Worm (Caenorhabditis elegans) whole organism, L3 larva: ENCODE data around the gene F58E6.11.

Experiments
- ZK546.5 ChIP-seq: sonication (generic microtip); optimal IDR thresholded peaks from 2 replicates; lab custom pipeline; 2017; ENCODE audit warnings: missing biosample characterization, missing genetic modification characterization
- aly-2 ChIP-seq: fragments of 150-350 bp; optimal IDR thresholded peaks from 2 replicates; lab custom pipeline; 2014; ENCODE audit warnings: missing biosample characterization, missing genetic modification characterization
- ceh-16 ChIP-seq: sonication (generic microtip); optimal IDR thresholded peaks from 2 replicates; lab custom pipeline; 2017; ENCODE audit warnings: missing biosample characterization, missing genetic modification characterization
- ceh-28 ChIP-seq: fragments of 150-350 bp; optimal IDR thresholded peaks from 2 replicates; lab custom pipeline; 2014; ENCODE audit warnings: missing biosample characterization, missing genetic modification reagents, missing genetic modification characterization
- ceh-82 ChIP-seq: fragments of 150-350 bp; optimal IDR thresholded peaks from 2 replicates; lab custom pipeline; 2014; ENCODE audit warnings: missing biosample characterization, missing genetic modification characterization
- ceh-9 ChIP-seq: sonication (generic microtip); optimal IDR thresholded peaks from 2 replicates; lab custom pipeline; 2018; ENCODE audit warnings: missing biosample characterization, missing genetic modification characterization
- daf-12 ChIP-seq: fragments of 150-350 bp; optimal IDR thresholded peaks from 2 replicates; lab custom pipeline; 2014; ENCODE audit warnings: missing biosample characterization, missing genetic modification reagents, missing genetic modification characterization
- egl-27 ChIP-seq: sonication (generic microtip); optimal IDR thresholded peaks from 4 replicates; lab custom pipeline; 2017; ENCODE audit warnings: missing biosample characterization, missing genetic modification reagents, missing genetic modification characterization
- egl-5 ChIP-seq: fragments of 150-350 bp; optimal IDR thresholded peaks from 2 replicates; lab custom pipeline; 2017; ENCODE audit warnings: missing biosample characterization, missing genetic modification reagents, missing genetic modification characterization, inconsistent platforms
- elt-1 ChIP-seq: fragments of 150-350 bp; optimal IDR thresholded peaks from 2 replicates; lab custom pipeline; 2014; ENCODE audit warnings: missing biosample characterization, missing genetic modification characterization
- elt-2 ChIP-seq: sonication (generic microtip); optimal IDR thresholded peaks from 2 replicates; lab custom pipeline; 2016; ENCODE audit warnings: missing genetic modification reagents, mild to moderate bottlenecking, missing genetic modification characterization, missing compliant biosample characterization
- elt-3 ChIP-seq, 3 experiments: fragments of 150-350 bp in 1 of 3; sonication (generic microtip) in 2 of 3; optimal IDR thresholded peaks; 2 replicates in 2 of 3; 4 replicates in 1 of 3; lab custom pipeline; 2014 to 2017; ENCODE audit warnings: missing biosample characterization in 3 of 3, missing genetic modification characterization in 3 of 3
- eor-1 ChIP-seq, 2 experiments: fragments of 150-350 bp; optimal IDR thresholded peaks; 2 replicates each; lab custom pipeline; 2014 to 2018; ENCODE audit warnings: missing biosample characterization in 2 of 2, missing genetic modification characterization in 2 of 2
- fkh-10 ChIP-seq: sonication (generic microtip); optimal IDR thresholded peaks from 2 replicates; lab custom pipeline; 2017; ENCODE audit warnings: missing biosample characterization, missing genetic modification reagents, missing genetic modification characterization
- fos-1 ChIP-seq: fragments of 150-350 bp; optimal IDR thresholded peaks from 2 replicates; lab custom pipeline; 2014; ENCODE audit warnings: missing biosample characterization, missing genetic modification characterization
- hmg-11 ChIP-seq: sonication (generic microtip); optimal IDR thresholded peaks from 2 replicates; lab custom pipeline; 2016; ENCODE audit warnings: missing genetic modification characterization, missing compliant biosample characterization
- jun-1 ChIP-seq: fragments of 150-350 bp; optimal IDR thresholded peaks from 2 replicates; lab custom pipeline; 2014; ENCODE audit warnings: missing biosample characterization, missing genetic modification reagents, missing genetic modification characterization
- lsy-12 ChIP-seq: sonication (generic microtip); optimal IDR thresholded peaks from 2 replicates; lab custom pipeline; 2016; ENCODE audit warnings: mild to moderate bottlenecking, missing genetic modification characterization, missing compliant biosample characterization
- mml-1 ChIP-seq: fragments of 150-350 bp; sonication (generic microtip); optimal IDR thresholded peaks from 3 replicates; lab custom pipeline; 2014; ENCODE audit warnings: missing biosample characterization, missing genetic modification characterization
- nhr-12 ChIP-seq: fragments of 150-350 bp; optimal IDR thresholded peaks from 2 replicates; lab custom pipeline; 2014; ENCODE audit warnings: missing biosample characterization, missing genetic modification characterization
- nhr-23 ChIP-seq: fragments of 150-350 bp; optimal IDR thresholded peaks from 2 replicates; lab custom pipeline; 2014; ENCODE audit warnings: missing biosample characterization, missing genetic modification reagents, missing genetic modification characterization
- nhr-237 ChIP-seq: fragments of 150-350 bp; optimal IDR thresholded peaks from 2 replicates; lab custom pipeline; 2014; ENCODE audit warnings: missing biosample characterization, missing genetic modification characterization
- nhr-25 ChIP-seq: sonication (generic microtip); optimal IDR thresholded peaks from 2 replicates; lab custom pipeline; 2017; ENCODE audit warnings: missing biosample characterization, missing genetic modification characterization
- nhr-28 ChIP-seq: fragments of 150-350 bp; optimal IDR thresholded peaks from 2 replicates; lab custom pipeline; 2014; ENCODE audit warnings: missing biosample characterization, missing genetic modification characterization
- nhr-43 ChIP-seq: sonication (generic microtip); optimal IDR thresholded peaks from 2 replicates; lab custom pipeline; 2016; ENCODE audit warnings: mild to moderate bottlenecking, missing genetic modification characterization, missing compliant biosample characterization; ENCODE audit not compliant: poor library complexity, severe bottlenecking
- nhr-67 ChIP-seq: fragments of 150-350 bp; optimal IDR thresholded peaks from 2 replicates; lab custom pipeline; 2014; ENCODE audit warnings: missing biosample characterization, missing genetic modification characterization
- nhr-76 ChIP-seq: fragments of 150-350 bp; sonication (generic microtip); optimal IDR thresholded peaks from 5 replicates; lab custom pipeline; 2014; ENCODE audit warnings: missing biosample characterization, missing genetic modification characterization
- pha-4 ChIP-seq: fragments of 150-350 bp; optimal IDR thresholded peaks from 2 replicates; lab custom pipeline; 2014; ENCODE audit warnings: missing biosample characterization, missing genetic modification reagents, missing genetic modification characterization
- sea-2 ChIP-seq: fragments of 150-350 bp; sonication (generic microtip); optimal IDR thresholded peaks from 4 replicates; lab custom pipeline; 2014; ENCODE audit warnings: missing biosample characterization, missing genetic modification reagents, missing genetic modification characterization
- skn-1 ChIP-seq: fragments of 150-350 bp; optimal IDR thresholded peaks from 2 replicates; lab custom pipeline; 2014; ENCODE audit warnings: missing biosample characterization, missing genetic modification characterization
- snpc-4 ChIP-seq: fragments of 150-350 bp; optimal IDR thresholded peaks from 2 replicates; lab custom pipeline; 2014; ENCODE audit warnings: missing biosample characterization, missing genetic modification characterization
- tbx-2 ChIP-seq: sonication (generic microtip); optimal IDR thresholded peaks from 2 replicates; lab custom pipeline; 2016; ENCODE audit warnings: mild to moderate bottlenecking, missing genetic modification characterization, missing compliant biosample characterization
- unc-39 ChIP-seq: sonication (generic microtip); optimal IDR thresholded peaks from 4 replicates; lab custom pipeline; 2017; ENCODE audit warnings: missing biosample characterization, missing genetic modification characterization
- unc-62 ChIP-seq: fragments of 150-350 bp; sonication (generic microtip); optimal IDR thresholded peaks from 4 replicates; lab custom pipeline; 2014; ENCODE audit warnings: missing biosample characterization, missing genetic modification reagents, missing genetic modification characterization
- zag-1 ChIP-seq: fragments of 150-350 bp; optimal IDR thresholded peaks from 2 replicates; lab custom pipeline; 2014; ENCODE audit warnings: missing biosample characterization, missing genetic modification characterization
- ztf-11 ChIP-seq: fragments of 150-350 bp; optimal IDR thresholded peaks from 2 replicates; lab custom pipeline; 2014; ENCODE audit warnings: missing biosample characterization, missing genetic modification characterization
- ztf-4 ChIP-seq: fragments of 150-350 bp; optimal IDR thresholded peaks from 2 replicates; lab custom pipeline; 2014; ENCODE audit warnings: missing biosample characterization, missing genetic modification characterization

F58E6.11 gene

ce11 chrV:9779418-9779817, 21.6 kb upstream of the F58E6.11 start, which contains the start of gene F46B6.4:
TSS of gene F46B6.4 (minus strand) at chrV:9779518.
- no peak for TF ChIP-seq zag-1
- TF ChIP-seq lsy-12 (tag; lab: Kevin White, UChicago), result no peak
- TF ChIP-seq sea-2, result no peak
- no peak for TF ChIP-seq nhr-43 (tag; lab: Kevin White, UChicago)
- TF ChIP-seq ceh-9 (tag; lab: Kevin White, UChicago), result no peak
- TF ChIP-seq ceh-16 (tag; lab: Kevin White, UChicago), result no peak

ce11 chrV:9777645-9778044, 19.9 kb upstream of the F58E6.11 start, which contains the start of gene smg-4:
TSS of gene smg-4 (minus strand) at chrV:9777745.
- TF ChIP-seq tbx-2 (tag; lab: Kevin White, UChicago) (no peak), daf-12 (tag; lab: Kevin White, UChicago) (no peak), nhr-28 (tag; lab: Kevin White, UChicago) (no peak), fkh-10 (GFP tag; lab: Kevin White, UChicago) (no peak), nhr-67 (no peak), elt-2 (no peak), pha-4 (tag; lab: Kevin White, UChicago) (no peak), egl-5 (no peak), nhr-76 (tag; lab: Kevin White, UChicago) (no peak), ZK546.5 (tag; lab: Kevin White, UChicago) (no peak), lsy-12 (tag; lab: Kevin White, UChicago) (no peak), elt-3 (tag; optimal IDR thresholded peaks at IDR 0.05; lab: Kevin White, UChicago) (no peak), elt-1 (no peak)

DNA sequence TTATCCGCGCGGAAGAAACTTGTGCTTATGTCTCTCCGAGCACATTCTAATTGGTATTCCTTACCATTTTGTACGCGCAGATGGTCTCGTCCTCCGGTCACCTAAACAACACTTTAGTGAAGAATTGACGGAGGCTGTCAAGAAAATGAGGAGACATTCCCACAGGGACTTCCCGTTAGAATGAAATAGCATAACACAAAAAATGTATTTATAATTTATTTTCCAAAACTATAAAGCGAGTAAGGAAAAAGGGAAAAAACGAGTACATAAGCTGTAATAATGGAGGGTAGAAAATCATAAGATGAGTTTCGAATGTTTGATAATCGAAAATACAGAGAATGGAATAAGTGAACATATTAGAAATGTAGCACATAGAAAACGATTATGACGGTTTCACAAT, 17.9 kb upstream of the F58E6.11 start, which contains the start of gene F46B6.12:
F46B6.12 (minus strand) TSS at position 101 of the 400 bp plus-strand sequence.
- TF ChIP-seq hmg-11 (tag; lab: Kevin White, UChicago), result no peak
- no peak for TF ChIP-seq ceh-16 (tag; lab: Kevin White, UChicago)
- TF ChIP-seq nhr-67, result no peak
- no peak for TF ChIP-seq egl-27
- no peak for TF ChIP-seq ceh-9 (tag; lab: Kevin White, UChicago)
- TF ChIP-seq mml-1 (tag; lab: Kevin White, UChicago), result no peak

DNA sequence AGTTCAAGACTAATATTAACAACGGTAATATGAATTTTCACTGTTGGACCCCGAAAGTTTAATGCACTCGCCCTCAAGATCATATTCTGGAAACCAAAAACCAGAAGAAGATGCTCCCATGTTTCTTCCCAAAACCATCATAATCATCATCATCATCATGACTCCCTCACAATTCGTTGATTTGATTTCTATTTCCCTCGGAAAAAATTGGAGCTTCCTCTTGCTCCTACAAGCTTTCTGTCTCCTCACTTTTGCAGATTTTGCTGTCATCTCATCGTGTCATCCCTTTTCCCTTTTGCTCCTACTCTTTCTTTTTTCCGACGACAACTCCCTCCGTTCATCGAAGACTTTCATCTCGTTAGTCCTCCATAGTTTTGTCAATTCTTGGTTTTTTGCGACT, 14.2 kb upstream of the F58E6.11 start, which contains the start of gene F46B6.2:
F46B6.2 (plus strand) TSS at position 316 of the 400 bp plus-strand sequence.
- TF ChIP-seq aly-2 (tag; lab: Kevin White, UChicago), result no peak
- no peak for TF ChIP-seq fos-1
- TF ChIP-seq ceh-28 (tag; lab: Kevin White, UChicago), result no peak
- no peak for TF ChIP-seq eor-1 (tag; optimal IDR thresholded peaks at IDR 0.05; lab: Kevin White, UChicago)
- no peak for TF ChIP-seq ztf-4 (tag; lab: Kevin White, UChicago)
- no peak for TF ChIP-seq nhr-25 (tag; lab: Kevin White, UChicago)
- no peak for TF ChIP-seq mml-1 (tag; lab: Kevin White, UChicago)
- TF ChIP-seq unc-39 (tag; lab: Kevin White, UChicago), result no peak
- TF ChIP-seq elt-1, result no peak
- TF ChIP-seq nhr-76 (tag; lab: Kevin White, UChicago), result no peak
- TF ChIP-seq ZK546.5 (tag; lab: Kevin White, UChicago), result no peak
- TF ChIP-seq skn-1 (tag; lab: Kevin White, UChicago), result no peak
- no peak for TF ChIP-seq nhr-237
- no peak for TF ChIP-seq nhr-23 (tag; lab: Kevin White, UChicago)
- no peak for TF ChIP-seq nhr-12
- no peak for TF ChIP-seq ztf-11 (tag; lab: Kevin White, UChicago)

- no peak for TF ChIP-seq nhr-12
- TF ChIP-seq ztf-11 (tag; lab: Kevin White, UChicago), result no peak
- TF ChIP-seq ceh-82, result no peak
- TF ChIP-seq nhr-25 (tag; lab: Kevin White, UChicago), result no peak
- TF ChIP-seq jun-1 (tag; lab: Kevin White, UChicago), result no peak
- TF ChIP-seq elt-1, result no peak
- TF ChIP-seq sea-2, result no peak
- TF ChIP-seq egl-27, result no peak
- no peak for TF ChIP-seq ceh-9 (tag; lab: Kevin White, UChicago)
- no peak for TF ChIP-seq unc-62 (GFP tag; lab: Kevin White, UChicago)
- TF ChIP-seq mml-1 (tag; lab: Kevin White, UChicago), result no peak
- no peak for TF ChIP-seq ceh-16 (tag; lab: Kevin White, UChicago)
- no peak for TF ChIP-seq eor-1 (tag; optimal IDR thresholded peaks at IDR 0.05; lab: Kevin White, UChicago)
- TF ChIP-seq snpc-4 (tag; lab: Kevin White, UChicago), result no peak
- no peak for TF ChIP-seq zag-1
- TF ChIP-seq hmg-11 (tag; lab: Kevin White, UChicago), result no peak
- TF ChIP-seq ZK546.5 (tag; lab: Kevin White, UChicago), result no peak
Observed at ce11 chrV:9771311-9771710, 13.5 kb upstream of the F58E6.11 start.
